Fruit fly (Drosophila melanogaster) whole organism, adult: ENCODE results near the gene Trm7-32.

Experiments used
- CG11617 ChIP-seq: fragments of 200-800 bp; sonication (Bioruptor generic); optimal IDR thresholded peaks from 2 replicates; lab custom pipeline; 2017; ENCODE audit warnings: mild to moderate bottlenecking, missing biosample characterization, missing genetic modification reagents, missing genetic modification characterization
- CG12768 ChIP-seq: fragments of 200-800 bp; sonication (Bioruptor generic); optimal IDR thresholded peaks from 2 replicates; lab custom pipeline; 2017; ENCODE audit warnings: missing biosample characterization, missing genetic modification characterization, mild to moderate bottlenecking, moderate library complexity, missing genetic modification reagents
- CG14711 ChIP-seq: fragments of 200-800 bp; sonication (Bioruptor generic); optimal IDR thresholded peaks from 2 replicates; lab custom pipeline; 2018; ENCODE audit warnings: missing biosample characterization, mild to moderate bottlenecking, missing genetic modification characterization, moderate library complexity
- CG1620 ChIP-seq: fragments of 200-800 bp; sonication (Bioruptor generic); optimal IDR thresholded peaks from 2 replicates; lab custom pipeline; 2016; ENCODE audit warnings: missing biosample characterization, missing genetic modification characterization
- CG5204 ChIP-seq: fragments of 200-800 bp; sonication (Bioruptor generic); optimal IDR thresholded peaks from 2 replicates; lab custom pipeline; 2016; ENCODE audit warnings: missing biosample characterization, missing genetic modification characterization
- CG7101 ChIP-seq: fragments of 200-800 bp; sonication (Bioruptor generic); optimal IDR thresholded peaks from 2 replicates; lab custom pipeline; 2018; ENCODE audit warnings: missing biosample characterization, mild to moderate bottlenecking, missing genetic modification characterization, moderate library complexity
- Clk ChIP-seq: fragments of 200-800 bp; sonication (Bioruptor generic); optimal IDR thresholded peaks from 2 replicates; lab custom pipeline; 2017; ENCODE audit warnings: missing biosample characterization, missing genetic modification characterization
- Crg-1 ChIP-seq: fragments of 200-800 bp; sonication (Bioruptor generic); optimal IDR thresholded peaks from 2 replicates; lab custom pipeline; 2016; ENCODE audit warnings: missing biosample characterization, missing genetic modification characterization
- Hr96 ChIP-seq: fragments of 200-800 bp; sonication (Bioruptor generic); optimal IDR thresholded peaks from 2 replicates; lab custom pipeline; 2016; ENCODE audit warnings: missing biosample characterization, missing genetic modification characterization
- Mnt ChIP-seq: fragments of 200-800 bp; sonication (Bioruptor generic); optimal IDR thresholded peaks from 2 replicates; lab custom pipeline; 2016; ENCODE audit warnings: missing biosample characterization, mild to moderate bottlenecking, missing genetic modification characterization
- cic ChIP-seq: fragments of 200-800 bp; sonication (Bioruptor generic); optimal IDR thresholded peaks from 2 replicates; lab custom pipeline; 2017; ENCODE audit warnings: missing biosample characterization, mild to moderate bottlenecking, missing genetic modification characterization, moderate library complexity
- cnc ChIP-seq, 2 experiments: fragments of >200 bp; optimal IDR thresholded peaks; 2 replicates each; lab custom pipeline; 2017
- ovo ChIP-seq: fragments of 200-800 bp; sonication (Bioruptor generic); optimal IDR thresholded peaks from 2 replicates; lab custom pipeline; 2016; ENCODE audit warnings: missing biosample characterization, missing genetic modification characterization
- pad ChIP-seq: fragments of 200-800 bp; sonication (Bioruptor generic); optimal IDR thresholded peaks from 3 replicates; lab custom pipeline; 2017; ENCODE audit warnings: missing biosample characterization, missing genetic modification characterization, mild to moderate bottlenecking, moderate library complexity, missing genetic modification reagents
- tj ChIP-seq: fragments of 200-800 bp; sonication (Bioruptor generic); optimal IDR thresholded peaks from 3 replicates; lab custom pipeline; 2017; ENCODE audit warnings: missing biosample characterization, mild to moderate bottlenecking, missing genetic modification characterization, moderate library complexity
- toe ChIP-seq: fragments of 200-800 bp; sonication (Bioruptor generic); optimal IDR thresholded peaks from 2 replicates; lab custom pipeline; 2016; ENCODE audit warnings: missing biosample characterization, missing genetic modification characterization

Gene Trm7-32

dm6 chr3R:17082471-17082870 is 42.0 kb downstream of the Trm7-32 start:
- TF ChIP-seq Clk (GFP tag; lab: Kevin White, UChicago) = no peak
- TF ChIP-seq ovo (GFP tag; lab: Kevin White, UChicago) = no peak
- TF ChIP-seq cnc (optimal IDR thresholded peaks at IDR 0.05; lab: Kevin White, UChicago) = no peak
- TF ChIP-seq CG12768 (GFP tag; lab: Kevin White, UChicago) = no peak
- no peak for TF ChIP-seq Hr96 (GFP tag; lab: Kevin White, UChicago)
- TF ChIP-seq pad (GFP tag; lab: Kevin White, UChicago) = no peak
- no peak for TF ChIP-seq toe (GFP tag; lab: Kevin White, UChicago)
- TF ChIP-seq cic (GFP tag; lab: Kevin White, UChicago) = no peak
- TF ChIP-seq Crg-1 (GFP tag; lab: Kevin White, UChicago) = no peak
- TF ChIP-seq CG1620 (GFP tag; lab: Kevin White, UChicago) = no peak
- no peak for TF ChIP-seq tj
- TF ChIP-seq Mnt (GFP tag; lab: Kevin White, UChicago) = no peak
- TF ChIP-seq CG5204 (GFP tag; lab: Kevin White, UChicago) = no peak
- TF ChIP-seq CG11617 (GFP tag; lab: Kevin White, UChicago) = no peak
- TF ChIP-seq CG14711 (tag; lab: Kevin White, UChicago) = no peak
- TF ChIP-seq CG7101 (tag; lab: Kevin White, UChicago) = no peak

dm6 chr3R:17085029-17085807 is 44.7 kb downstream of the Trm7-32 start, which contains the start of gene GckIII:
GckIII (plus strand) TSS chr3R:17085513.
- TF ChIP-seq Clk (GFP tag; lab: Kevin White, UChicago) = no peak
- peak; percentile 28 for TF ChIP-seq CG14711 (tag; lab: Kevin White, UChicago)

dm6 chr3R:17087977-17088618 is 47.6 kb downstream of the Trm7-32 start, which contains the start of gene cal1:
cal1 (plus strand) TSS chr3R:17088280.
- TF ChIP-seq ovo (GFP tag; lab: Kevin White, UChicago) (no peak), CG12768 (GFP tag; lab: Kevin White, UChicago) (no peak), CG1620 (GFP tag; lab: Kevin White, UChicago) (no peak)
